Fruit fly (Drosophila melanogaster) whole organism, pupa: Measurements from ENCODE around the gene mthl8.

ENCODE experiments used
- CG10348 ChIP-seq: fragments of 200-800 bp; sonication (Bioruptor generic); IDR thresholded peaks from 2 replicates; pipeline ENCODE4 v1.3.6; 2022; ENCODE audit warnings: missing biosample characterization, missing genetic modification characterization
- CG12605 ChIP-seq: fragments of 200-800 bp; sonication (Bioruptor generic); IDR thresholded peaks from 2 replicates; pipeline ENCODE4 v1.3.6; 2022; ENCODE audit warnings: missing biosample characterization, missing genetic modification characterization
- CG13204 ChIP-seq: fragments of 200-800 bp; sonication (Bioruptor generic); optimal IDR thresholded peaks from 2 replicates; lab custom pipeline; 2018; ENCODE audit warnings: missing biosample characterization, mild to moderate bottlenecking, missing genetic modification characterization, moderate library complexity
- CG4496 ChIP-seq: fragments of 200-800 bp; sonication (Bioruptor generic); IDR thresholded peaks from 3 replicates; pipeline ENCODE4 v1.3.6; 2022; ENCODE audit warnings: missing biosample characterization, missing genetic modification characterization

- TF ChIP-seq CG4496 (GFP tag; lab: Robert Waterston, UW), result no peak
- no peak for TF ChIP-seq CG13204
- TF ChIP-seq CG12605 (GFP tag; lab: Robert Waterston, UW), result no peak
- no peak for TF ChIP-seq CG10348 (GFP tag; lab: Robert Waterston, UW)
Observed at dm6 chr3L:22069-22468, at the start of gene mthl8.
